Worm (Caenorhabditis elegans) whole organism, dauer: ENCODE measurements around the gene oac-49.

Source experiments
- unc-62 ChIP-seq: sonication (generic microtip); optimal IDR thresholded peaks from 2 replicates; lab custom pipeline; 2017; ENCODE audit warnings: missing biosample characterization, missing genetic modification reagents, missing genetic modification characterization

The oac-49 gene

ce11 chrV:19217675-19218074, at the start of gene oac-49:
TSS of gene oac-49 (plus strand) at chrV:19217975.
- TF ChIP-seq unc-62 (GFP tag; lab: Kevin White, UChicago) = no peak

DNA sequence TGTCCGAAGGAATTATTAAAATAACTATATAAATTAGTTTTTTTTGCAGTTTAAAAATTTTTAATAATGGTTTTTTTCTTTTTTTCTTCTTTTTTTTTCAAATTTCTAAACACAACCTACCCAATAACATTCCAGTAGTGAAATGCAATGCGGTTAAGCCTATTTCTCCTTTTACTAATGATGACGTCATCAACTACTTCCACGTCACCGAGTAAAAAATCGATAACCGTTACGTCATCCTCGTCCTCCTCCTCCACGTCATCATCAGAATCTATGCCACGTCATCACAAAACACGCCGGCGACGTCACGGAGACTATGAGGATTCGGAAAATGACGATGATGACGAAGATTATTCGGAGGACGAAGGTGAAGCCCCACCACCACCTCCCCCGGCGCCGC, 43.1 kb upstream of the oac-49 start, which contains the start of gene hot-2:
TSS of gene hot-2 (plus strand) at position 134 of the 400 bp plus-strand sequence.
- no peak for TF ChIP-seq unc-62 (GFP tag; lab: Kevin White, UChicago)

- TF ChIP-seq unc-62 (GFP tag; lab: Kevin White, UChicago) = no peak
Observed at ce11 chrV:19175714-19176113, 42.1 kb upstream of the oac-49 start.

- no peak for TF ChIP-seq unc-62 (GFP tag; lab: Kevin White, UChicago)
Observed at ce11 chrV:19177070-19177469, 40.7 kb upstream of the oac-49 start.

- TF ChIP-seq unc-62 (GFP tag; lab: Kevin White, UChicago) = no peak
Observed at ce11 chrV:19177804-19178203, 40.0 kb upstream of the oac-49 start.

DNA sequence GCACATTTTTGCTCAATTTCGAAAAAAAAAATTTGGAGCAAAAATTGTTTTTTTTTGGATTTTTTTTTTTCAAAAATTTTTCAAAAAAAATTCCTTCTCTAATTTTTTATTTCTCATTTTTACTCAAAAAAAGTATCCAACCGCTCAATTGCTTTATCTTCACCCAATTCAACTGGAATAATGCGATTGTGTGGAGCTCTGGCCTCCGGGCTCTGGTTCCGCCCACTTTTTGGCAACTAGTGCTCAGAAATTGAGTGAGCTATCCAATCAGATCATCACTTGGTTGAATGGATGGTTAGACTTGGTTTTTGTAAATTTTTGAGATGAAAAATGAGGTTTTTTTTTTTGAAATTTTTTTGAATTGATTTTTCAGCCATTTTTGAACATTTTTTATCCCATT, 38.9 kb upstream of the oac-49 start:
- TF ChIP-seq unc-62 (GFP tag; lab: Kevin White, UChicago) = no peak

ce11 chrV:19181684-19182083, 36.1 kb upstream of the oac-49 start:
- no peak for TF ChIP-seq unc-62 (GFP tag; lab: Kevin White, UChicago)

DNA sequence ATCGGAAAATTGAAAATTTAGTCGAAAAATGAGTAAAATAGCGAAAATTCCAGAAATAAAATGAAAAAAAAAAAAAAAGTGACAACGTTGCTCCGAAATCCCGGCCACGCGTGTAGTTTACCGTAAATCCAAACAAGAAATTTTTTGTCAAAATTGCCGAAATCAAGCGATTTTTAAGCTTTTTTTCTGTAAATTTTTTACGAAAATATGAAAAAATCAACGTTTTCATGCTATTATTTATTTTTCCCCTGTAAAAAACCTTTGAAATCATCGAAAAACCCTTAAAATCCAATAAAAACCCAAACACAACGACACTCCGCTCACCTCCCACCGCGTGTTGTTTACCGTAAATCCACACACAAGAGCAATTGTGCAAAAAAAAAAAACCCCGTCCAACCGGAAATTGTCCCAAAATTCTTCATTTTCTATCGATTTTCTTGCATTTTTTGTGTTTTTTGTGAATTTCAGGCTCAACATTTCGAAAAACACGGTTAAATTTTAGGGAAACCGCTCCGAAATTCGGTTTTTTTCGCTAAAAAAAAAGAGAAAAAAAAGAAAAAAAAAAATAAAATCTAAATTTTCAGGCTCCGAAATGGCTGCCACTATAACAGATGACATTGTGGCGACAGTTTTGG, 27.7 kb upstream of the oac-49 start, which contains the start of the genes Y39B6A.3 and pph-5:
TSS of gene Y39B6A.3 (minus strand) at position 51 of the 635 bp plus-strand sequence.
TSS of gene pph-5 (plus strand) at position 585 of the 635 bp plus-strand sequence.
- TF ChIP-seq unc-62 (GFP tag; lab: Kevin White, UChicago) = no peak

DNA sequence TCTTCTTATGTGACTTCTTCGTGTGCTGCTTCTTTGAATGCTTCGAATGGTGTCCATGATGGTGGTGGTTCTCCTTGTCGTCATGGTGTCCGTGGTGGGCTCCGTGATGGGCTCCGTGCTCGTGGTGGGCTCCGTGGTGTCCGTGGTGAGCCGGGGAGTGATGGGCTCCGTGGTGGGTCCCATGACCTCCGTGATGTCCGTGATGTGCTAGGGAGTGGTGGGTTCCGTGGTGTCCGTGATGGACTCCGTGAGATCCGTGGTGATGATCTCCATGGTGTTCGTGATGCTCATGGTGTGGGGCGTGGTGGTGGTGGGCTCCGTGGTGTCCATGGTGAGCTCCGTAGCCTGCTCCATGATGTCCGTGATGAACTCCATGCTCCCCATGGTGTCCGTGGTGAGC, 16.6 kb upstream of the oac-49 start:
- TF ChIP-seq unc-62 (GFP tag; lab: Kevin White, UChicago) = no peak

ce11 chrV:19202800-19203199, 15.0 kb upstream of the oac-49 start:
- no peak for TF ChIP-seq unc-62 (GFP tag; lab: Kevin White, UChicago)

DNA sequence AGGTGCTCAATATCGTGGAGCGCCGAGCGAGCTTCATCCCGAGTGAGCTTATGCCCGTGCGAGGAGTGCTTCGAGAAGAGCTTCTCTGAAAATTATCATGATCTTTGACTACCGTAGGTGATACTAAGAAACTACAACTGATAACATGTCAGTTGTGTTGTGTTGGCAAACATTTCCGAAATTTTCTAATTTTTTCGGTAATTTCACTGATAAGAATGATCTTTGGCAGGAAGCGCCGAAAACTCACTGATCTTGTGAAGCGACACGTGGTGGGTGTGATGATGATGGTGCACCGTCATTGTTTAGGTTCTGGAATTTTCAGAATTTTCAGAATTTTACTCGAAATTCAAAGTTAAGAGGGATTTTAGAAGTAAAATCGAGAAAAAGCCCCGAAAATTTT, 14.5 kb upstream of the oac-49 start, which contains the start of gene Y39B6A.1:
TSS of gene Y39B6A.1 (minus strand) at position 309 of the 400 bp plus-strand sequence.
- no peak for TF ChIP-seq unc-62 (GFP tag; lab: Kevin White, UChicago)

- TF ChIP-seq unc-62 (GFP tag; lab: Kevin White, UChicago) = no peak
Observed at ce11 chrV:19205450-19205849, 12.3 kb upstream of the oac-49 start.

DNA sequence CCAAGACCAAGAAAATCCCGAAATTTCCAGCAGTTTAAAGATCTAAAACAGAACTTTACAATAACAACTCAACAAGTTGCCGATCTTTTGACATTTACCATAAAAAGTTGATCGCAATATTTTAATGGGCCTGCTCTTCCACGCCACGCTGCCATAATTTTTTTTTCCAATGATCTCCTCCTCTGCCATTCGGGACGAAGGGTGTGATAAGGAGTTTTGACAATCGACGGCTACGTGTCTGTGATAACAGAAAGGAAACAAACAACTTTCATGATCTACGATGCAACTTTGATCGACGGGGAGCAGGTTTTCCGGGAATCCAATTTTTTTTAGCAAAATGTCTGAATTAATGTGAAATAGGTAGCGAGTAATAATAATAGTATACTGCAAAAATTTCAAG, 10.9 kb upstream of the oac-49 start:
- TF ChIP-seq unc-62 (GFP tag; lab: Kevin White, UChicago) = no peak

ce11 chrV:19211795-19212194, 6.0 kb upstream of the oac-49 start, which contains the start of gene nhr-79:
TSS of gene nhr-79 (minus strand) at chrV:19211895.
- no peak for TF ChIP-seq unc-62 (GFP tag; lab: Kevin White, UChicago)

DNA sequence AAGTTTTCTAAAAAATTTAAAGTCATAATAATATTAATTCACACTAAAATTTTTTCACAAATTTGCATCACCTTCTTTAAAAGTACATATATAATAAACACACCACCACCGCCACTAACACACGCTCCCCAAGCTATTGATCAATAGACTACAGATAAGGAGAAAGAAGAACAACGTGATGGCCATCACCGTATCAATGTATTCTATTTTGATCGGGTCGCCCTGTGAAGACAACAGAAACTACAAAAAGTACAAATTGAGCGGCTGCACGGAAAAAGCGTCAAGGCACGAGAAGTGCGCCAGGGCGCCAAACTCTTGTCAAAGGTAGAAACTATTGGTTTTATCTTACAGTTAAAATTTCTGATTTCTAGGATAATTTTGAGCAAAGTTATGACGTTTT, 5.4 kb upstream of the oac-49 start:
- TF ChIP-seq unc-62 (GFP tag; lab: Kevin White, UChicago) = no peak

DNA sequence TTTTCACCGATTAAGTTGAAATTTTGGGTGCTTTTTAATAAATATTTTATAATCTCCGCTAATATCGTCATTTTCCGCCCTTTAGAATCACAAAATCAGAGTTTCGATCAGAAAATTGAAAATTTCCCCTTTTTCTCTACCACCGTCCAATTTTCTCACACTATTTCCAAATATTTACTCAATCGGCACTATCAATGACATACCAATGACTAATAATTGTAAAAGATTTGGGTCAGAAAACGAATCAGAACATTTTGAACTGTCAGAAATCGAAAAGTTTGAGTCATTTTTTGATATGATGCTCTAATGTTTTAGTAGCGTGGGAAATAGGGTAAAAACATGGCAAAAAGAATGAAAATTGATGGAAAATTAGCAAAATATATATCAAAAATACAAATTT, 671 bp upstream of the oac-49 start, which contains the start of gene srr-2:
TSS of gene srr-2 (minus strand) at position 73 of the 400 bp plus-strand sequence.
- TF ChIP-seq unc-62 (GFP tag; lab: Kevin White, UChicago) = no peak

DNA sequence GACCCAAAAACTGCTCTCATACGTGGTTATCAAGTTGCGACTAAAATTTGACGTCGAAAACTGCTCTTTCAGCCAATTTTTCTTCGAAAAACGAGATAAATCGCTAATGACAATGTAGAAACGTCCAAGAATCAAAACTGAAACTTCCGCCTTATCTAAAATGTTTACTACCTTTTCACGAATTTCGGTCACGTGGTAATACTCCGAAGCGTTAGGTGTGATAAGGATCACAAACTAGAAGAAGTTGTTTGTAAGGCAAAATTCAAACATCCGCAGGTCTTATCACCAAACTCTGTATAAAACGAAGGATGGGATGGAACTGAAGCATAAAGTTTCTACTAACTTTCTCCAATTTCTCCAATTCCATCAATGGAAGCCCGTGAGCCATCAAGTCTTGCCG, 12.6 kb downstream of the oac-49 start, which contains the start of gene sqst-3:
TSS of gene sqst-3 (plus strand) at position 370 of the 400 bp plus-strand sequence.
- TF ChIP-seq unc-62 (GFP tag; lab: Kevin White, UChicago) = no peak
